Worm (Caenorhabditis elegans): ENCODE measurements around the gene F46G10.2.

ce11 chrX:13305779-13306178 lies 17.0 kb upstream of the F46G10.2 start, which contains the start of gene srd-43:
- TF ChIP-seq R02D3.7 (tag; optimal IDR thresholded peaks at IDR 0.05) (no peak), sdz-12 (GFP tag; optimal IDR thresholded peaks at IDR 0.05) (no peak), zag-1 (tag; optimal IDR thresholded peaks at IDR 0.05) (no peak), nhr-77 (tag; optimal IDR thresholded peaks at IDR 0.05) (no peak)
